Worm (Caenorhabditis elegans) whole organism, midembryonic: Measurements from ENCODE around the gene fbxa-165.
"Not testable (repeated sequence)": the region's sequence is repeated elsewhere in the genome, so short reads cannot be mapped to it uniquely, and the experiment has no call there.

Source experiments
- T22C8.4 ChIP-seq: fragments of 200-800 bp; sonication (Bioruptor generic); IDR thresholded peaks from 2 replicates; pipeline ENCODE4 v1.3.6; 2022; ENCODE audit warnings: missing genetic modification characterization, missing compliant biosample characterization
- cog-1 ChIP-seq: sonication (generic microtip); optimal IDR thresholded peaks from 2 replicates; lab custom pipeline; 2016; ENCODE audit warnings: missing genetic modification characterization, missing compliant biosample characterization
- flt-1 ChIP-seq: fragments of 200-800 bp; sonication (Bioruptor generic); IDR thresholded peaks from 2 replicates; pipeline ENCODE4 v1.3.6; 2022; ENCODE audit warnings: missing genetic modification characterization, missing compliant biosample characterization
- klf-2 ChIP-seq: fragments of 200-800 bp; sonication (Bioruptor generic); conservative IDR thresholded peaks from 2 replicates; pipeline ENCODE4 v1.3.6; 2022; ENCODE audit warnings: missing genetic modification reagents, missing genetic modification characterization, missing compliant biosample characterization
- med-1 ChIP-seq: sonication (generic microtip); optimal IDR thresholded peaks from 2 replicates; lab custom pipeline; 2017; ENCODE audit warnings: missing genetic modification characterization, mild to moderate bottlenecking, missing compliant biosample characterization, antibody characterized with exemption, missing genetic modification reagents; ENCODE audit not compliant: insufficient read depth
- ref-1 ChIP-seq: fragments of 200-800 bp; sonication (Bioruptor generic); conservative IDR thresholded peaks from 2 replicates; pipeline ENCODE4 v1.3.6; 2022; ENCODE audit warnings: missing genetic modification reagents, missing genetic modification characterization, missing compliant biosample characterization
- tab-1 ChIP-seq: fragments of 200-800 bp; sonication (Bioruptor generic); IDR thresholded peaks from 2 replicates; pipeline ENCODE4 v1.3.6; 2022; ENCODE audit warnings: missing genetic modification characterization, missing compliant biosample characterization
- ztf-23 ChIP-seq: fragments of 200-800 bp; sonication (Bioruptor generic); IDR thresholded peaks from 2 replicates; pipeline ENCODE4 v1.3.6; 2022; ENCODE audit warnings: missing genetic modification reagents, missing genetic modification characterization, missing compliant biosample characterization
- ztf-29 ChIP-seq: fragments of 200-800 bp; sonication (Bioruptor generic); IDR thresholded peaks from 2 replicates; pipeline ENCODE4 v1.3.6; 2022; ENCODE audit warnings: missing genetic modification reagents, missing genetic modification characterization, missing compliant biosample characterization

fbxa-165 gene

ce11 chrII:1646199-1646598 lies 29.9 kb upstream of the fbxa-165 start, which contains the start of gene ZC204.17:
TSS of gene ZC204.17 (minus strand) at chrII:1646299.
- TF ChIP-seq tab-1 (GFP tag; lab: Robert Waterston, UW): no peak
- no peak for TF ChIP-seq flt-1 (GFP tag; lab: Robert Waterston, UW)
- TF ChIP-seq T22C8.4 (GFP tag; lab: Robert Waterston, UW): no peak
- TF ChIP-seq ref-1 (GFP tag; lab: Robert Waterston, UW): no peak
- TF ChIP-seq cog-1: no peak
- TF ChIP-seq med-1 (GFP tag; lab: Kevin White, UChicago): no peak
- no peak for TF ChIP-seq ztf-29
- TF ChIP-seq klf-2 (GFP tag; lab: Robert Waterston, UW): no peak
- no peak for TF ChIP-seq ztf-23

ce11 chrII:1644777-1645348 lies 28.6 kb upstream of the fbxa-165 start, which contains the start of gene ZC204.6:
TSS of gene ZC204.6 (minus strand) at chrII:1644827.
- no peak for TF ChIP-seq T22C8.4 (GFP tag; lab: Robert Waterston, UW)
- TF ChIP-seq klf-2 (GFP tag; lab: Robert Waterston, UW): no peak
- no peak for TF ChIP-seq ref-1 (GFP tag; lab: Robert Waterston, UW)
- no peak for TF ChIP-seq tab-1 (GFP tag; lab: Robert Waterston, UW)
- TF ChIP-seq cog-1: no peak
- TF ChIP-seq med-1 (GFP tag; lab: Kevin White, UChicago): no peak
- no peak for TF ChIP-seq ztf-23
- no peak for TF ChIP-seq flt-1 (GFP tag; lab: Robert Waterston, UW)
- no peak for TF ChIP-seq ztf-29

DNA sequence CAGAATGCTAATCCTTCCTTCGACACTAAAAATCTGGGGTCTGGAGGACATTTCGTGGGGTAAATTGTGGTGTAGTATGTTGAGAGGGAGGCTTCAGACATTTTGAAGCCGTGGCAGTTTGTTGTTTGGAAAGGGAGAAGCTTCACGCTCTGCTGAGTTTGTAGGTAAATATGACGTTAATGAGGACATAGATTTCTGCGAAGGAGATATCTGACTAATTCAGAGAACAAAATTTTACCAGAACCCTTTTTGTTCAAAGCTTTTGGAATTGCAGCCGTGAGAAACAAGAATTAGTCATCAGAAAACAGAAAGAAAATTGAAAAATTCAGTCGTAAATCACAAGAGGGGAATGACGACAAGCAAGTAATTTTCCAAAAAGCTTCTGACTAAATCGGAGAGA lies 24.2 kb upstream of the fbxa-165 start, which contains the start of gene srh-72:
Gene srh-72 (minus strand): TSS at position 101 of the 400 bp plus-strand sequence.
- no peak for TF ChIP-seq ztf-29
- TF ChIP-seq cog-1: no peak
- TF ChIP-seq T22C8.4 (GFP tag; lab: Robert Waterston, UW): no peak
- TF ChIP-seq ref-1 (GFP tag; lab: Robert Waterston, UW): no peak
- no peak for TF ChIP-seq tab-1 (GFP tag; lab: Robert Waterston, UW)
- no peak for TF ChIP-seq klf-2 (GFP tag; lab: Robert Waterston, UW)
- no peak for TF ChIP-seq med-1 (GFP tag; lab: Kevin White, UChicago)
- no peak for TF ChIP-seq flt-1 (GFP tag; lab: Robert Waterston, UW)
- no peak for TF ChIP-seq ztf-23

DNA sequence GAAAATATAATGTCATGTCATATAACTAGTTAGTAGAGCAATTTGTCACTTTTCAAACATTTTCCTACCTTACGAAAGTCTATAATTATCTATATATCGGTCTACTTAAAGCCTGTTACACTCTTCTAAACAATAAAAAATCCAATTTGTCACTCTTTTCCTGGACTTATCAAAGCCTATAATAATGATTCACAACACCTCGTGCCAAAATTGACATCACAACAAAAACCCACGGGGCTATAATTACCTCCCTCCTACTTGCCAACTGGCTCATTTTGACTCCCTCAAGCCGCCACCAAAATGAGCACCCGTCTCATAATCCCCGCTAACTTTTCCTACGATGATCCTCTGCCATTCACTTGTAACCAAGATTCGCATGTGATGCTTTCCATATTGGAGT lies 20.1 kb upstream of the fbxa-165 start, which contains the start of gene srg-20:
Gene srg-20 (plus strand): TSS at position 301 of the 400 bp plus-strand sequence.
- TF ChIP-seq tab-1, klf-2, flt-1 (GFP tag; lab: Robert Waterston, UW): not testable (repeated sequence)

DNA sequence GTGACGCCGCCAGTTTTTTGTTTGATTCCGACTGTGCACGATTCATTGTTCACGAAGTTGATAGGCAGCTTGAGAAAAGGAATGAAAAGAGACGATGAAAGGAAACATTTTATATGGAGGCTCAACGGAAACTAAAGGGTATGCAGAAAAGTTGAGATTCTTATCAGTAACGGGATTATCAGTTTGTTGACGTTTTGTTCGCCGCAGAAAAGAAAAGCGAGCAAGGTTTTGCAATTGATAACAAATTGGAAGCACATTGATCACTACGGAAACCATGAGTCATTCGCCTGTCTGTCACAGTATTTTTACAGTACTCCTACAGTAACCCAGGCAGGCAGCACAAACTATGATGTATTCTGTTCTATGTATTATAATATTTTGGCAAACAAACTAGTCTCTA lies 19.7 kb upstream of the fbxa-165 start:
- TF ChIP-seq cog-1 (no peak), flt-1 (GFP tag; lab: Robert Waterston, UW) (no peak), med-1 (GFP tag; lab: Kevin White, UChicago) (no peak), ztf-23 (no peak), tab-1 (GFP tag; lab: Robert Waterston, UW) (no peak), ztf-29 (no peak), T22C8.4 (GFP tag; lab: Robert Waterston, UW) (no peak), ref-1 (GFP tag; lab: Robert Waterston, UW) (no peak), klf-2 (GFP tag; lab: Robert Waterston, UW) (no peak)

- TF ChIP-seq tab-1 (GFP tag; lab: Robert Waterston, UW); ztf-29; med-1 (GFP tag; lab: Kevin White, UChicago): not testable (repeated sequence)
These were observed 17.2 kb upstream of the fbxa-165 start, which contains the start of gene C08E3.1 for ce11 chrII:1633490-1633889. TSS of gene C08E3.1 (plus strand) at chrII:1633790.

- not testable (repeated sequence) for TF ChIP-seq ref-1 (GFP tag; lab: Robert Waterston, UW); T22C8.4 (GFP tag; lab: Robert Waterston, UW); ztf-23
These were observed 15.9 kb upstream of the fbxa-165 start, which contains the start of gene C08E3.13 for ce11 chrII:1632216-1632615. TSS of gene C08E3.13 (minus strand) at chrII:1632316.

DNA sequence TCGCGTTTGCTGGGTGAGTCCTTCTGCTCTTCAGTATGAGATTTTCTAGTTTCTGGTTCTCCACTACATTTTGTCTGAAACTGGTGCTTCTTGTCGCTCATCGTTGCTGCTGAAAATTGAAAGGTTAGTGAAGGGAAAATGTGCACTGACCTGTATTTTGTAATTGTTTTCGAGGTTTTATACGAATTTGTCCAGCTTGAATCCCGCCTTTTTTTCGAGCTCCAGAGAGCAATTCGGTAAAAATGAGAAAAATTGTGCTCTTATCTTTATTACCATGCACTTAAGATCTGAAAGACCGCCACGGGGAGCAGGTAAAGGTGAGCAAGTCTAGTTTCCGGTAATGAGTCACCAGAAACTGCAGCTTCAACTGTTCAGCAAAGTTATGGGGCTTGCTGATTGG lies 11.5 kb upstream of the fbxa-165 start, which contains the start of gene C08E3.15:
Gene C08E3.15 (minus strand): TSS at position 101 of the 400 bp plus-strand sequence.
- TF ChIP-seq tab-1 (GFP tag; lab: Robert Waterston, UW); cog-1; ztf-29: not testable (repeated sequence)

DNA sequence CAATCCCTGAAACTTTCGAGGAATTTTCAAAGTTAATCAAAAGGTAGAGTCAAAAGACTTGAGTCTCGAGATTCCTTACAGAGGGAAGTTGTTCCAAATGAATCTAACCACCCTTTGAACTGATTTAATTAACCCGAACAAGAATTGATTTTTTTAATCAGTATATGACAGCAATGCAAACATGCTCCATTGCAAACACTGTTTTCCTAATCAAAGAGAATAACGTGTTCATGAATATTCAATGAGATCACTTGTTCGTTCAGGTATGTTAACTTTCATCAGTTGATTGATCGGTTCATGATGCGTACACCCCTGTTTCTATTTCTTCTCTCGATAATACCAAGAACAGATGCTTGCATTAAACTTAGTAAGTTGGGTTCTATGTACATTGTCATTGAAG lies 9.4 kb upstream of the fbxa-165 start, which contains the start of gene C08E3.14:
Gene C08E3.14 (plus strand): TSS at position 301 of the 400 bp plus-strand sequence.
- no peak for TF ChIP-seq med-1 (GFP tag; lab: Kevin White, UChicago)
- no peak for TF ChIP-seq klf-2 (GFP tag; lab: Robert Waterston, UW)
- no peak for TF ChIP-seq flt-1 (GFP tag; lab: Robert Waterston, UW)
- TF ChIP-seq T22C8.4 (GFP tag; lab: Robert Waterston, UW): no peak
- TF ChIP-seq cog-1: no peak
- TF ChIP-seq ztf-23: no peak
- no peak for TF ChIP-seq ztf-29
- TF ChIP-seq tab-1 (GFP tag; lab: Robert Waterston, UW): no peak
- no peak for TF ChIP-seq ref-1 (GFP tag; lab: Robert Waterston, UW)

DNA sequence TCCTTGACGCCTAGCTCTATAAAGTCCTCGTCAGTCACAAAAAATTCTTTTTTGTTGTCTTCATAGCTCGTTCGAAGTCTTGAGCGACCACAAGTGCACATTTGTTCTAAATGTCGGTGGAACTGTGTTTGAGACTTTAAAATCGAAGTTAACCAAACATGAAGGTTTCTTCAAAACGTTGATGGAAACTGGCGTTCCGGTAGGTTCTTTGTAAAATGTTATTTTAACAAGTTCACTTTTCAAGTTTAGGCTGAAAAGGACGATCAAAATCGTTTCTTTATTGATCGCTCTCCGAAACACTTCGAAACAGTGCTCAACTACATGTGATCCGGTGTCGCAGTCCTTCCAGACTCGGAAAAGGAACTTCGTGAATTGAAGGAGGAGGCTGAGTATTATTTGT lies 8.3 kb upstream of the fbxa-165 start, which contains the start of gene fbxa-160:
Gene fbxa-160 (minus strand): TSS at position 101 of the 400 bp plus-strand sequence.
- TF ChIP-seq ztf-23: no peak
- no peak for TF ChIP-seq flt-1 (GFP tag; lab: Robert Waterston, UW)
- no peak for TF ChIP-seq med-1 (GFP tag; lab: Kevin White, UChicago)
- TF ChIP-seq cog-1: no peak
- TF ChIP-seq klf-2 (GFP tag; lab: Robert Waterston, UW): no peak
- no peak for TF ChIP-seq ref-1 (GFP tag; lab: Robert Waterston, UW)
- no peak for TF ChIP-seq tab-1 (GFP tag; lab: Robert Waterston, UW)
- no peak for TF ChIP-seq T22C8.4 (GFP tag; lab: Robert Waterston, UW)
- TF ChIP-seq ztf-29: no peak
